Worm (Caenorhabditis elegans) whole organism, young adult: ENCODE results near the gene srh-207.
"Not testable (repeated sequence)": the region's sequence is repeated elsewhere in the genome, so short reads cannot be mapped to it uniquely, and the experiment has no call there.

ENCODE experiments used
- B0336.3 ChIP-seq: fragments of 200-800 bp; sonication (Bioruptor generic); IDR thresholded peaks from 2 replicates; pipeline ENCODE4 v1.3.6; 2022; ENCODE audit warnings: missing genetic modification characterization, missing compliant biosample characterization
- C17E4.6 ChIP-seq: fragments of 200-800 bp; sonication (Bioruptor generic); IDR thresholded peaks from 2 replicates; pipeline ENCODE4 v1.3.6; 2022; ENCODE audit warnings: missing genetic modification reagents, missing genetic modification characterization, missing compliant biosample characterization
- F10E7.11 ChIP-seq: sonication (generic microtip); optimal IDR thresholded peaks from 2 replicates; lab custom pipeline; 2017; ENCODE audit warnings: mild to moderate bottlenecking, missing genetic modification characterization, moderate library complexity, missing compliant biosample characterization
- F33H1.4 ChIP-seq: fragments of 200-800 bp; sonication (Bioruptor generic); IDR thresholded peaks from 2 replicates; pipeline ENCODE4 v1.3.6; 2022; ENCODE audit warnings: missing genetic modification reagents, missing genetic modification characterization, missing compliant biosample characterization
- F55B11.4 ChIP-seq: sonication (generic microtip); optimal IDR thresholded peaks from 2 replicates; lab custom pipeline; 2016; ENCODE audit warnings: missing compliant biosample characterization, missing genetic modification characterization, borderline replicate concordance; ENCODE audit not compliant: insufficient read depth
- F57C9.4 ChIP-seq: sonication (generic microtip); optimal IDR thresholded peaks from 2 replicates; lab custom pipeline; 2017; ENCODE audit warnings: mild to moderate bottlenecking, missing genetic modification characterization, missing compliant biosample characterization
- K12H6.12 ChIP-seq: fragments of 200-800 bp; sonication (Bioruptor generic); optimal IDR thresholded peaks from 2 replicates; lab custom pipeline; 2018; ENCODE audit warnings: mild to moderate bottlenecking, missing genetic modification characterization, missing compliant biosample characterization
- T26A5.8 ChIP-seq: sonication (generic microtip); optimal IDR thresholded peaks from 2 replicates; lab custom pipeline; 2016; ENCODE audit warnings: missing genetic modification characterization, missing compliant biosample characterization
- Y67H2A.10 ChIP-seq: fragments of 200-800 bp; sonication (Bioruptor generic); conservative IDR thresholded peaks from 2 replicates; pipeline ENCODE4 v1.3.6; 2022; ENCODE audit warnings: missing genetic modification reagents, missing genetic modification characterization, missing compliant biosample characterization
- Y79H2A.3 ChIP-seq: fragments of 200-800 bp; sonication (Bioruptor generic); conservative IDR thresholded peaks from 2 replicates; pipeline ENCODE4 v1.3.6; 2022; ENCODE audit warnings: missing genetic modification reagents, missing genetic modification characterization, missing compliant biosample characterization
- athp-1 ChIP-seq: sonication (generic microtip); optimal IDR thresholded peaks from 2 replicates; lab custom pipeline; 2017; ENCODE audit warnings: mild to moderate bottlenecking, missing genetic modification characterization, missing compliant biosample characterization
- cebp-2 ChIP-seq: fragments of 200-800 bp; sonication (Bioruptor generic); IDR thresholded peaks from 2 replicates; pipeline ENCODE4 v1.3.6; 2022; ENCODE audit warnings: missing genetic modification characterization, missing compliant biosample characterization
- ceh-40 ChIP-seq: fragments of 200-800 bp; sonication (Bioruptor generic); IDR thresholded peaks from 2 replicates; pipeline ENCODE4 v1.3.6; 2022; ENCODE audit warnings: missing genetic modification characterization, missing compliant biosample characterization
- egl-18 ChIP-seq: fragments of 200-800 bp; sonication (Bioruptor generic); IDR thresholded peaks from 2 replicates; pipeline ENCODE4 v1.3.6; 2022; ENCODE audit warnings: missing genetic modification reagents, missing genetic modification characterization, missing compliant biosample characterization
- egl-44 ChIP-seq: fragments of 200-800 bp; sonication (Bioruptor generic); IDR thresholded peaks from 2 replicates; pipeline ENCODE4 v1.3.6; 2022; ENCODE audit warnings: missing genetic modification reagents, missing genetic modification characterization, missing compliant biosample characterization
- egrh-3 ChIP-seq: fragments of 200-800 bp; sonication (Bioruptor generic); IDR thresholded peaks from 2 replicates; pipeline ENCODE4 v1.3.6; 2022; ENCODE audit warnings: missing genetic modification reagents, missing genetic modification characterization, missing compliant biosample characterization
- fkh-3 ChIP-seq: sonication (generic microtip); optimal IDR thresholded peaks from 2 replicates; lab custom pipeline; 2016; ENCODE audit warnings: mild to moderate bottlenecking, missing genetic modification characterization, missing compliant biosample characterization
- hlh-26 ChIP-seq: fragments of 200-800 bp; sonication (Bioruptor generic); conservative IDR thresholded peaks from 2 replicates; pipeline ENCODE4 v1.3.6; 2022; ENCODE audit warnings: missing genetic modification reagents, missing genetic modification characterization, missing compliant biosample characterization
- hsf-1 ChIP-seq: fragments of 200-800 bp; sonication (Bioruptor generic); IDR thresholded peaks from 2 replicates; pipeline ENCODE4 v1.3.6; 2022; ENCODE audit warnings: missing genetic modification reagents, missing genetic modification characterization, missing compliant biosample characterization
- lag-1 ChIP-seq: fragments of 200-800 bp; sonication (Bioruptor generic); IDR thresholded peaks from 2 replicates; pipeline ENCODE4 v1.3.6; 2022; ENCODE audit warnings: missing genetic modification reagents, missing genetic modification characterization, missing compliant biosample characterization
- let-526 ChIP-seq: fragments of 200-800 bp; sonication (Bioruptor generic); IDR thresholded peaks from 2 replicates; pipeline ENCODE4 v1.3.6; 2022; ENCODE audit warnings: missing genetic modification reagents, missing genetic modification characterization, missing compliant biosample characterization
- lin-26 ChIP-seq: fragments of 200-800 bp; sonication (Bioruptor generic); IDR thresholded peaks from 2 replicates; pipeline ENCODE4 v1.3.6; 2022; ENCODE audit warnings: missing genetic modification reagents, missing genetic modification characterization, missing compliant biosample characterization
- lin-35 ChIP-seq, 3 experiments: fragments of 150-350 bp in 2 of 3; sonication (generic microtip) in 1 of 3; optimal IDR thresholded peaks; 2 replicates each; lab custom pipeline; 2014 to 2018; ENCODE audit warnings: missing biosample characterization in 3 of 3, missing genetic modification characterization in 3 of 3, missing genetic modification reagents in 3 of 3
- lsl-1 ChIP-seq: fragments of 200-800 bp; sonication (Bioruptor generic); optimal IDR thresholded peaks from 2 replicates; lab custom pipeline; 2018; ENCODE audit warnings: mild to moderate bottlenecking, missing genetic modification characterization, moderate library complexity, missing compliant biosample characterization
- mcd-1 ChIP-seq: fragments of 200-800 bp; sonication (Bioruptor generic); IDR thresholded peaks from 2 replicates; pipeline ENCODE4 v1.3.6; 2022; ENCODE audit warnings: missing genetic modification reagents, missing genetic modification characterization, missing compliant biosample characterization
- mxl-1 ChIP-seq: sonication (generic microtip); optimal IDR thresholded peaks from 2 replicates; lab custom pipeline; 2016; ENCODE audit warnings: missing genetic modification characterization, missing compliant biosample characterization
- nfyb-1 ChIP-seq: fragments of 200-800 bp; sonication (Bioruptor generic); IDR thresholded peaks from 2 replicates; pipeline ENCODE4 v1.3.6; 2022; ENCODE audit warnings: missing genetic modification reagents, missing genetic modification characterization, missing compliant biosample characterization
- nhr-27 ChIP-seq: fragments of 200-800 bp; sonication (Bioruptor generic); optimal IDR thresholded peaks from 2 replicates; lab custom pipeline; 2018; ENCODE audit warnings: mild to moderate bottlenecking, missing genetic modification characterization, moderate library complexity, missing compliant biosample characterization
- pbrm-1 ChIP-seq: fragments of 200-800 bp; sonication (Bioruptor generic); IDR thresholded peaks from 2 replicates; pipeline ENCODE4 v1.3.6; 2022; ENCODE audit warnings: missing genetic modification reagents, missing genetic modification characterization, missing compliant biosample characterization
- snpc-4 ChIP-seq, 5 experiments: fragments of 150-350 bp in 1 of 5; sonication (generic microtip) in 4 of 5; optimal IDR thresholded peaks; 2 replicates each; lab custom pipeline; 2014 to 2018; ENCODE audit warnings: missing genetic modification characterization in 5 of 5, missing biosample characterization in 3 of 5, antibody characterized with exemption in 2 of 5, mild to moderate bottlenecking in 2 of 5, missing compliant biosample characterization in 2 of 5, missing genotype in 2 of 5, moderate library complexity in 2 of 5, missing genetic modification reagents in 1 of 5
- unc-130 ChIP-seq: sonication (generic microtip); optimal IDR thresholded peaks from 2 replicates; lab custom pipeline; 2016; ENCODE audit warnings: missing genetic modification reagents, missing genetic modification characterization, missing compliant biosample characterization
- unc-62 ChIP-seq: fragments of 150-350 bp; optimal IDR thresholded peaks from 2 replicates; lab custom pipeline; 2014; ENCODE audit warnings: missing biosample characterization, missing genetic modification reagents, missing genetic modification characterization
- ztf-22 ChIP-seq: fragments of 200-800 bp; sonication (Bioruptor generic); optimal IDR thresholded peaks from 2 replicates; lab custom pipeline; 2018; ENCODE audit warnings: mild to moderate bottlenecking, missing genetic modification characterization, moderate library complexity, missing compliant biosample characterization
- ztf-28 ChIP-seq: fragments of 200-800 bp; sonication (Bioruptor generic); IDR thresholded peaks from 2 replicates; pipeline ENCODE4 v1.3.6; 2022; ENCODE audit warnings: missing genetic modification reagents, missing genetic modification characterization, missing compliant biosample characterization

The srh-207 gene

ce11 chrV:18404767-18405166 is 5.3 kb downstream of the srh-207 start, which contains the start of gene srh-209:
srh-209 (minus strand) TSS chrV:18404867.
- not testable (repeated sequence) for TF ChIP-seq ztf-28; T26A5.8 (tag; lab: Kevin White, UChicago); unc-130 (GFP tag; lab: Kevin White, UChicago)

ce11 chrV:18402743-18403142 is 7.3 kb downstream of the srh-207 start:
- TF ChIP-seq hlh-26 (GFP tag; lab: Robert Waterston, UW): no peak
- TF ChIP-seq ceh-40 (GFP tag; lab: Robert Waterston, UW): no peak
- TF ChIP-seq fkh-3: no peak
- no peak for TF ChIP-seq let-526 (GFP tag; lab: Robert Waterston, UW)
- TF ChIP-seq F33H1.4: no peak
- no peak for TF ChIP-seq Y79H2A.3 (GFP tag; lab: Robert Waterston, UW)
- TF ChIP-seq C17E4.6 (GFP tag; lab: Robert Waterston, UW): no peak
- TF ChIP-seq Y67H2A.10: no peak
- no peak for TF ChIP-seq ztf-22
- TF ChIP-seq egl-44 (GFP tag; lab: Robert Waterston, UW): no peak
- no peak for TF ChIP-seq unc-62 (GFP tag; lab: Kevin White, UChicago)
- TF ChIP-seq lsl-1 (GFP tag; lab: Kevin White, UChicago): no peak
- no peak for TF ChIP-seq pbrm-1 (GFP tag; lab: Robert Waterston, UW)
- no peak for TF ChIP-seq lag-1 (GFP tag; lab: Robert Waterston, UW)

ce11 chrV:18397814-18398213 is 12.2 kb downstream of the srh-207 start, which contains the start of gene Y51A2B.16:
Y51A2B.16 (minus strand) TSS chrV:18397914.
- no peak for TF ChIP-seq nfyb-1
- no peak for TF ChIP-seq B0336.3 (GFP tag; lab: Robert Waterston, UW)
- TF ChIP-seq T26A5.8 (tag; lab: Kevin White, UChicago): no peak
- TF ChIP-seq K12H6.12 (tag; lab: Kevin White, UChicago): no peak
- no peak for TF ChIP-seq lin-26 (GFP tag; lab: Robert Waterston, UW)

- TF ChIP-seq F10E7.11 (no peak), mxl-1 (no peak), nhr-27 (tag; lab: Kevin White, UChicago) (no peak), egrh-3 (no peak), let-526 (GFP tag; lab: Robert Waterston, UW) (no peak), mcd-1 (GFP tag; lab: Robert Waterston, UW) (no peak), cebp-2 (no peak), hsf-1 (no peak), athp-1 (tag; lab: Kevin White, UChicago) (no peak), egl-18 (GFP tag; lab: Robert Waterston, UW) (no peak), egl-44 (GFP tag; lab: Robert Waterston, UW) (no peak), lin-26 (GFP tag; lab: Robert Waterston, UW) (no peak)
These were observed 14.4 kb downstream of the srh-207 start, which contains the start of gene Y51A2B.9 for ce11 chrV:18395649-18396048. Y51A2B.9 (minus strand) TSS chrV:18395749.

- TF ChIP-seq athp-1 (tag; lab: Kevin White, UChicago): no peak
- TF ChIP-seq F57C9.4 (tag; lab: Kevin White, UChicago): no peak
- no peak for TF ChIP-seq Y79H2A.3 (GFP tag; lab: Robert Waterston, UW)
- no peak for TF ChIP-seq snpc-4 (GFP tag; optimal IDR thresholded peaks at IDR 0.05; lab: Kevin White, UChicago)
- TF ChIP-seq snpc-4 (tag; optimal IDR thresholded peaks at IDR 0.05; lab: Kevin White, UChicago): no peak
- TF ChIP-seq F55B11.4 (tag; lab: Kevin White, UChicago): no peak
- TF ChIP-seq lin-35 (GFP tag; optimal IDR thresholded peaks at IDR 0.05; lab: Kevin White, UChicago): no peak
These were observed 15.8 kb downstream of the srh-207 start, which contains the start of gene Y51A2B.6 for ce11 chrV:18394203-18394602. Y51A2B.6 (minus strand) TSS chrV:18394303.
